Worm (Caenorhabditis elegans) whole organism, late embryonic: ENCODE results near the gene sri-20.

Experiments
- K02D7.2 ChIP-seq: sonication (generic microtip); optimal IDR thresholded peaks from 2 replicates; lab custom pipeline; 2017; ENCODE audit warnings: mild to moderate bottlenecking, missing genetic modification characterization, missing compliant biosample characterization
- ceh-18 ChIP-seq: sonication (generic microtip); optimal IDR thresholded peaks from 2 replicates; lab custom pipeline; 2016; ENCODE audit warnings: missing genetic modification characterization, missing compliant biosample characterization
- ceh-22 ChIP-seq: sonication (generic microtip); optimal IDR thresholded peaks from 2 replicates; lab custom pipeline; 2017; ENCODE audit warnings: missing biosample characterization, missing genetic modification characterization
- ceh-48 ChIP-seq: sonication (generic microtip); optimal IDR thresholded peaks from 2 replicates; lab custom pipeline; 2016; ENCODE audit warnings: missing genetic modification characterization, inconsistent platforms, missing compliant biosample characterization
- hlh-13 ChIP-seq: fragments of 200-800 bp; sonication (Bioruptor generic); optimal IDR thresholded peaks from 2 replicates; lab custom pipeline; 2018; ENCODE audit warnings: mild to moderate bottlenecking, missing genetic modification characterization, missing compliant biosample characterization
- hlh-15 ChIP-seq: sonication (generic microtip); optimal IDR thresholded peaks from 2 replicates; lab custom pipeline; 2016; ENCODE audit warnings: missing genetic modification characterization, missing compliant biosample characterization
- lim-6 ChIP-seq: sonication (generic microtip); optimal IDR thresholded peaks from 2 replicates; lab custom pipeline; 2016; ENCODE audit warnings: missing genetic modification characterization, missing compliant biosample characterization
- madf-2 ChIP-seq: sonication (generic microtip); optimal IDR thresholded peaks from 2 replicates; lab custom pipeline; 2017; ENCODE audit warnings: missing genetic modification characterization, missing compliant biosample characterization
- nhr-11 ChIP-seq: fragments of 150-350 bp; optimal IDR thresholded peaks from 2 replicates; lab custom pipeline; 2014; ENCODE audit warnings: missing biosample characterization, missing genetic modification characterization
- npax-4 ChIP-seq: sonication (generic microtip); optimal IDR thresholded peaks from 2 replicates; lab custom pipeline; 2016; ENCODE audit warnings: missing genetic modification characterization, missing compliant biosample characterization
- pha-4 ChIP-seq: fragments of 150-350 bp; optimal IDR thresholded peaks from 2 replicates; lab custom pipeline; 2018; ENCODE audit warnings: missing biosample characterization, missing genetic modification reagents, missing genetic modification characterization
- ref-2 ChIP-seq: sonication (generic microtip); optimal IDR thresholded peaks from 2 replicates; lab custom pipeline; 2016; ENCODE audit warnings: missing genetic modification characterization, missing compliant biosample characterization
- sox-4 ChIP-seq: sonication (generic microtip); optimal IDR thresholded peaks from 2 replicates; lab custom pipeline; 2017; ENCODE audit warnings: mild to moderate bottlenecking, missing genetic modification characterization, inconsistent platforms, missing compliant biosample characterization
- syd-9 ChIP-seq: sonication (generic microtip); optimal IDR thresholded peaks from 2 replicates; lab custom pipeline; 2016; ENCODE audit warnings: mild to moderate bottlenecking, missing genetic modification characterization, moderate library complexity, missing compliant biosample characterization

sri-20 gene

ce11 chrV:10418961-10419360, 50.6 kb downstream of the sri-20 start, which contains the start of gene F15H10.5:
Gene F15H10.5, minus strand, starts transcription at chrV:10419061.
- TF ChIP-seq syd-9 (tag; lab: Kevin White, UChicago) (no peak), madf-2 (no peak), K02D7.2 (no peak), hlh-13 (no peak), lim-6 (no peak), hlh-15 (tag; lab: Kevin White, UChicago) (no peak), ceh-18 (tag; lab: Kevin White, UChicago) (no peak), ceh-48 (tag; lab: Kevin White, UChicago) (no peak), nhr-11 (tag; lab: Kevin White, UChicago) (no peak), ref-2 (no peak), pha-4 (tag; lab: Kevin White, UChicago) (no peak), npax-4 (tag; lab: Kevin White, UChicago) (no peak), sox-4 (no peak), ceh-22 (tag; lab: Kevin White, UChicago) (no peak)
